Fruit fly (Drosophila melanogaster) whole organism, embryonic: ENCODE data around the gene CG9117.

Source experiments
- ATbp ChIP-seq: fragments of 200-800 bp; sonication (Bioruptor generic); optimal IDR thresholded peaks from 2 replicates; lab custom pipeline; 2017; ENCODE audit warnings: missing biosample characterization, mild to moderate bottlenecking, missing genetic modification characterization, missing genetic modification reagents
- Antp ChIP-seq: fragments of 200-800 bp; sonication (Bioruptor generic); optimal IDR thresholded peaks from 3 replicates; lab custom pipeline; 2016; ENCODE audit warnings: missing biosample characterization, missing genetic modification characterization
- Awh ChIP-seq: fragments of 200-800 bp; sonication (Bioruptor generic); IDR thresholded peaks from 2 replicates; pipeline ENCODE4, ENCODE4 v1.3.6; 2022; ENCODE audit warnings: missing biosample characterization, missing genetic modification characterization
- CG10147 ChIP-seq: fragments of 200-800 bp; sonication (Bioruptor generic); optimal IDR thresholded peaks from 2 replicates; lab custom pipeline; 2019; ENCODE audit warnings: missing biosample characterization, mild to moderate bottlenecking, missing genetic modification characterization, moderate library complexity
- CG12391 ChIP-seq: fragments of 200-800 bp; sonication (Bioruptor generic); optimal IDR thresholded peaks from 3 replicates; lab custom pipeline; 2018; ENCODE audit warnings: missing biosample characterization, mild to moderate bottlenecking, missing genetic modification characterization, moderate library complexity
- CG14710 ChIP-seq: fragments of 200-800 bp; sonication (Bioruptor generic); optimal IDR thresholded peaks from 3 replicates; lab custom pipeline; 2019; ENCODE audit warnings: missing biosample characterization, mild to moderate bottlenecking, missing genetic modification characterization, moderate library complexity
- CG14860 ChIP-seq: fragments of 200-800 bp; sonication (Bioruptor generic); IDR thresholded peaks from 3 replicates; pipeline ENCODE4 v1.3.6; 2022; ENCODE audit warnings: missing biosample characterization, missing genetic modification characterization; ENCODE audit not compliant: partially characterized antibody
- CG15269 ChIP-seq: fragments of 200-800 bp; sonication (Bioruptor generic); optimal IDR thresholded peaks from 2 replicates; lab custom pipeline; 2018; ENCODE audit warnings: missing biosample characterization, mild to moderate bottlenecking, missing genetic modification characterization, moderate library complexity
- CG1529 ChIP-seq: fragments of 200-800 bp; sonication (Bioruptor generic); optimal IDR thresholded peaks from 3 replicates; lab custom pipeline; 2018; ENCODE audit warnings: missing biosample characterization, missing genetic modification characterization
- CG17385 ChIP-seq: fragments of 200-800 bp; sonication (Bioruptor generic); optimal IDR thresholded peaks from 3 replicates; lab custom pipeline; 2018; ENCODE audit warnings: missing biosample characterization, mild to moderate bottlenecking, missing genetic modification characterization
- CG17912 ChIP-seq: fragments of 200-800 bp; sonication (Bioruptor generic); optimal IDR thresholded peaks from 2 replicates; lab custom pipeline; 2018; ENCODE audit warnings: missing biosample characterization, mild to moderate bottlenecking, missing genetic modification characterization
- CG1792 ChIP-seq: fragments of 200-800 bp; sonication (Bioruptor generic); optimal IDR thresholded peaks from 2 replicates; lab custom pipeline; 2016; ENCODE audit warnings: missing biosample characterization, missing genetic modification characterization
- CG2116 ChIP-seq: fragments of 200-800 bp; sonication (Bioruptor generic); optimal IDR thresholded peaks from 3 replicates; lab custom pipeline; 2018; ENCODE audit warnings: missing biosample characterization, mild to moderate bottlenecking, missing genetic modification characterization
- CG2712 ChIP-seq: fragments of 200-800 bp; optimal IDR thresholded peaks from 3 replicates; lab custom pipeline; 2019; ENCODE audit warnings: missing biosample characterization, mild to moderate bottlenecking, missing genetic modification characterization, moderate library complexity
- CG31224 ChIP-seq: fragments of 200-800 bp; sonication (Bioruptor generic); IDR thresholded peaks from 2 replicates; pipeline ENCODE4 v1.3.6; 2022; ENCODE audit warnings: missing biosample characterization, missing genetic modification characterization
- CG31441 ChIP-seq: fragments of 200-800 bp; sonication (Bioruptor generic); IDR thresholded peaks from 2 replicates; pipeline ENCODE4 v1.3.6; 2022; ENCODE audit warnings: missing biosample characterization, missing genetic modification characterization
- CG3163 ChIP-seq: fragments of 200-800 bp; sonication (Bioruptor generic); optimal IDR thresholded peaks from 3 replicates; lab custom pipeline; 2016; ENCODE audit warnings: missing biosample characterization, missing genetic modification characterization
- CG4360 ChIP-seq: fragments of 200-800 bp; sonication (Bioruptor generic); IDR thresholded peaks from 2 replicates; pipeline ENCODE4 v1.3.6; 2022; ENCODE audit warnings: missing biosample characterization, missing genetic modification characterization
- CG4404 ChIP-seq: fragments of 200-800 bp; sonication (Bioruptor generic); IDR thresholded peaks from 2 replicates; pipeline ENCODE4 v1.3.6; 2022; ENCODE audit warnings: missing biosample characterization, missing genetic modification characterization
- CG6654 ChIP-seq: fragments of 200-800 bp; sonication (Bioruptor generic); optimal IDR thresholded peaks from 2 replicates; lab custom pipeline; 2017; ENCODE audit warnings: missing biosample characterization, mild to moderate bottlenecking, missing genetic modification characterization
- CG6689 ChIP-seq: fragments of 200-800 bp; sonication (Bioruptor generic); IDR thresholded peaks from 2 replicates; pipeline ENCODE4 v1.3.6; 2022; ENCODE audit warnings: missing biosample characterization, missing genetic modification characterization
- CG7556 ChIP-seq: fragments of 200-800 bp; sonication (Bioruptor generic); optimal IDR thresholded peaks from 2 replicates; lab custom pipeline; 2017; ENCODE audit warnings: missing biosample characterization, mild to moderate bottlenecking, missing genetic modification characterization
- Dek ChIP-seq: fragments of 200-800 bp; sonication (Bioruptor generic); optimal IDR thresholded peaks from 3 replicates; lab custom pipeline; 2019; ENCODE audit warnings: missing biosample characterization, mild to moderate bottlenecking, missing genetic modification characterization, moderate library complexity
- GATAe ChIP-seq: fragments of 200-800 bp; sonication (Bioruptor generic); conservative IDR thresholded peaks from 2 replicates; pipeline ENCODE4 v1.3.6; 2022; ENCODE audit warnings: missing biosample characterization, missing genetic modification characterization
- HLH4C ChIP-seq: fragments of 200-800 bp; sonication (Bioruptor generic); IDR thresholded peaks from 3 replicates; pipeline ENCODE4 v1.3.6; 2022; ENCODE audit warnings: missing biosample characterization, missing genetic modification characterization; ENCODE audit not compliant: partially characterized antibody
- HLH54F ChIP-seq: fragments of 200-800 bp; sonication (Bioruptor generic); optimal IDR thresholded peaks from 3 replicates; lab custom pipeline; 2016; ENCODE audit warnings: missing biosample characterization, missing genetic modification characterization
- Lhr ChIP-seq: fragments of 200-800 bp; sonication (Bioruptor generic); optimal IDR thresholded peaks from 3 replicates; lab custom pipeline; 2017; ENCODE audit warnings: mild to moderate bottlenecking, missing biosample characterization, missing genetic modification reagents, missing genetic modification characterization
- Nf-YC ChIP-seq: fragments of 200-800 bp; optimal IDR thresholded peaks from 3 replicates; lab custom pipeline; 2019; ENCODE audit warnings: missing biosample characterization, mild to moderate bottlenecking, missing genetic modification characterization, moderate library complexity
- PHDP ChIP-seq: fragments of 200-800 bp; sonication (Bioruptor generic); optimal IDR thresholded peaks from 3 replicates; lab custom pipeline; 2018; ENCODE audit warnings: missing biosample characterization, mild to moderate bottlenecking, missing genetic modification characterization, moderate library complexity
- Sox102F ChIP-seq: fragments of 200-800 bp; sonication (Bioruptor generic); optimal IDR thresholded peaks from 2 replicates; lab custom pipeline; 2018; ENCODE audit warnings: missing biosample characterization, mild to moderate bottlenecking, missing genetic modification characterization, moderate library complexity
- cas ChIP-seq: fragments of 200-800 bp; sonication (Bioruptor generic); IDR thresholded peaks from 2 replicates; pipeline ENCODE4 v1.3.6; 2022; ENCODE audit warnings: missing biosample characterization, missing genetic modification characterization
- chn ChIP-seq: fragments of 200-800 bp; sonication (Bioruptor generic); optimal IDR thresholded peaks from 2 replicates; lab custom pipeline; 2016; ENCODE audit warnings: missing biosample characterization, missing genetic modification characterization
- ci ChIP-seq: fragments of 200-800 bp; sonication (Bioruptor generic); IDR thresholded peaks from 3 replicates; pipeline ENCODE4 v1.3.6; 2022; ENCODE audit warnings: missing biosample characterization, missing genetic modification characterization
- dan ChIP-seq: fragments of 200-800 bp; sonication (Bioruptor generic); IDR thresholded peaks from 2 replicates; pipeline ENCODE4 v1.3.6; 2022; ENCODE audit warnings: missing biosample characterization, missing genetic modification characterization
- dati ChIP-seq: fragments of 200-800 bp; sonication (Bioruptor generic); IDR thresholded peaks from 2 replicates; pipeline ENCODE4 v1.3.6; 2022; ENCODE audit warnings: missing biosample characterization, missing genetic modification characterization
- fd64A ChIP-seq: fragments of 200-800 bp; sonication (Bioruptor generic); optimal IDR thresholded peaks from 3 replicates; lab custom pipeline; 2018; ENCODE audit warnings: missing biosample characterization, mild to moderate bottlenecking, missing genetic modification characterization
- hb ChIP-seq: fragments of 200-800 bp; sonication (Bioruptor generic); IDR thresholded peaks from 3 replicates; pipeline ENCODE4 v1.3.6; 2022; ENCODE audit warnings: missing biosample characterization, missing genetic modification characterization; ENCODE audit not compliant: partially characterized antibody
- hth ChIP-seq: fragments of >200 bp; optimal IDR thresholded peaks from 2 replicates; lab custom pipeline; 2017; ENCODE audit warnings: inconsistent platforms
- jumu ChIP-seq: fragments of 200-800 bp; sonication (Bioruptor generic); optimal IDR thresholded peaks from 3 replicates; lab custom pipeline; 2016; ENCODE audit warnings: missing biosample characterization, missing genetic modification characterization
- lilli ChIP-seq: fragments of 200-800 bp; sonication (Bioruptor generic); optimal IDR thresholded peaks from 3 replicates; lab custom pipeline; 2016; ENCODE audit warnings: missing biosample characterization, missing genetic modification characterization
- pan ChIP-seq, 4 experiments: fragments of >200 bp in 3 of 4; fragments of 200-800 bp in 1 of 4; sonication (Bioruptor generic) in 1 of 4; optimal IDR thresholded peaks in 3 of 4; IDR thresholded peaks in 1 of 4; 2 replicates each; pipeline versions ENCODE4 v1.3.6 to Lab custom; 2017 to 2022; ENCODE audit warnings: missing biosample characterization in 2 of 4, missing genetic modification characterization in 2 of 4, mixed read lengths in 1 of 4
- peb ChIP-seq: fragments of 200-800 bp; sonication (Bioruptor generic); IDR thresholded peaks from 2 replicates; pipeline ENCODE4 v1.3.6; 2022; ENCODE audit warnings: missing biosample characterization, missing genetic modification characterization
- prd ChIP-seq, 3 experiments: fragments of >200 bp in 2 of 3; fragments of 200-800 bp in 1 of 3; sonication (Bioruptor generic) in 1 of 3; optimal IDR thresholded peaks in 2 of 3; IDR thresholded peaks in 1 of 3; 2 replicates in 2 of 3; 3 replicates in 1 of 3; pipeline versions ENCODE4 v1.3.6 to Lab custom; 2017 to 2022; ENCODE audit warnings: missing biosample characterization in 1 of 3, missing genetic modification characterization in 1 of 3
- sens-2 ChIP-seq: fragments of 200-800 bp; sonication (Bioruptor generic); IDR thresholded peaks from 2 replicates; pipeline ENCODE4 v1.3.6; 2022; ENCODE audit warnings: missing biosample characterization, missing genetic modification characterization
- tll ChIP-seq, 2 experiments: fragments of 200-800 bp in 1 of 2; fragments of >200 bp in 1 of 2; sonication (Bioruptor generic) in 1 of 2; optimal IDR thresholded peaks; 2 replicates each; lab custom pipeline; 2017 to 2019; ENCODE audit warnings: missing biosample characterization in 2 of 2, missing genetic modification characterization in 2 of 2, mild to moderate bottlenecking in 1 of 2, moderate library complexity in 1 of 2
- trh ChIP-seq: fragments of 200-800 bp; sonication (Bioruptor generic); optimal IDR thresholded peaks from 2 replicates; lab custom pipeline; 2016; ENCODE audit warnings: missing biosample characterization, missing genetic modification characterization
- wek ChIP-seq: fragments of 200-800 bp; sonication (Bioruptor generic); optimal IDR thresholded peaks from 3 replicates; lab custom pipeline; 2018; ENCODE audit warnings: missing biosample characterization, mild to moderate bottlenecking, missing genetic modification characterization, moderate library complexity
- z ChIP-seq: fragments of 200-800 bp; sonication (Bioruptor generic); IDR thresholded peaks from 3 replicates; pipeline ENCODE4 v1.3.6; 2022; ENCODE audit warnings: missing biosample characterization, missing genetic modification characterization

The CG9117 gene

dm6 chr2L:6062382-6063082 is 24.8 kb upstream of the CG9117 start, which contains the start of the genes ND-51 and CG13994 (continued):
- no peak for TF ChIP-seq HLH4C (GFP tag; lab: Robert Waterston, UW)
- peak; percentile 63 for TF ChIP-seq peb (GFP tag; lab: Robert Waterston, UW)
- TF ChIP-seq dan (GFP tag; lab: Robert Waterston, UW), result no peak; the same call in 1 of the 2 replicates
- peak; percentile 77 for TF ChIP-seq Nf-YC (tag; lab: Kevin White, UChicago)
- TF ChIP-seq chn (GFP tag; lab: Kevin White, UChicago), result peak; percentile 63
- TF ChIP-seq prd (optimal IDR thresholded peaks at IDR 0.05; lab: Kevin White, UChicago), result no peak
- TF ChIP-seq prd (GFP tag; IDR thresholded peaks at IDR 0.05; lab: Robert Waterston, UW), result peak; percentile 86
- TF ChIP-seq tll (GFP tag; optimal IDR thresholded peaks at IDR 0.05; lab: Kevin White, UChicago), result peak; percentile 77 to 91
- TF ChIP-seq dati (GFP tag; lab: Robert Waterston, UW), result 0 out of 2 replicates have a peak, but pooled peaks have one; percentile 42
- TF ChIP-seq HLH54F, result peak; percentile 84
- TF ChIP-seq CG14860 (GFP tag; lab: Robert Waterston, UW), result no peak
- TF ChIP-seq CG7556 (GFP tag; lab: Kevin White, UChicago), result peak; percentile 61
- TF ChIP-seq hth, result no peak
- TF ChIP-seq CG2116, result peak; percentile 73
- peak; percentile 48 for TF ChIP-seq CG1529 (GFP tag; lab: Kevin White, UChicago)
- TF ChIP-seq CG31441 (GFP tag; lab: Robert Waterston, UW), result no peak
- no peak for TF ChIP-seq ATbp
- TF ChIP-seq cas (GFP tag; lab: Robert Waterston, UW), result peak; percentile 80
- no peak for TF ChIP-seq z (GFP tag; lab: Robert Waterston, UW)
- TF ChIP-seq CG3163, result peak; percentile 68
- peak; percentile 95 for TF ChIP-seq wek (GFP tag; lab: Kevin White, UChicago)
- TF ChIP-seq CG15269 (tag; lab: Kevin White, UChicago), result peak; percentile 83
- 0 out of 2 replicates have a peak, but pooled peaks have one; percentile 14 for TF ChIP-seq GATAe (GFP tag; lab: Robert Waterston, UW)
- peak; percentile 54 for TF ChIP-seq trh (GFP tag; lab: Kevin White, UChicago)
- TF ChIP-seq jumu (GFP tag; lab: Kevin White, UChicago), result peak; percentile 86
- TF ChIP-seq fd64A (GFP tag; lab: Kevin White, UChicago), result no peak
- TF ChIP-seq CG17385 (GFP tag; lab: Kevin White, UChicago), result peak; percentile 60
- peak; percentile 89 for TF ChIP-seq Antp (GFP tag; lab: Kevin White, UChicago)
- peak; percentile 3 for TF ChIP-seq CG6654
- peak; percentile 86 for TF ChIP-seq ci (GFP tag; lab: Robert Waterston, UW)
- peak; percentile 61; the same call in 1 of the 2 replicates for TF ChIP-seq CG4404
- peak; percentile 73 for TF ChIP-seq PHDP (tag; lab: Kevin White, UChicago)
- peak; percentile 83 for TF ChIP-seq Sox102F (GFP tag; lab: Kevin White, UChicago)
- peak; percentile 93 for TF ChIP-seq lilli (GFP tag; lab: Kevin White, UChicago)
- no peak for TF ChIP-seq pan (optimal IDR thresholded peaks at IDR 0.05; lab: Kevin White, UChicago)
- TF ChIP-seq pan (GFP tag; optimal IDR thresholded peaks at IDR 0.05 in 1 of 2, IDR thresholded peaks at IDR 0.05 in 1 of 2), result peak in 1 of 2 experiments; percentile 85
- TF ChIP-seq sens-2 (GFP tag; lab: Robert Waterston, UW), result peak; percentile 65
- peak; percentile 71 for TF ChIP-seq Dek (tag; lab: Kevin White, UChicago)
- peak; percentile 57 for TF ChIP-seq CG31224 (GFP tag; lab: Robert Waterston, UW)
- peak; percentile 78 for TF ChIP-seq CG1792
- TF ChIP-seq Awh, result peak; percentile 69
- no peak for TF ChIP-seq hb (GFP tag; lab: Robert Waterston, UW)
- TF ChIP-seq CG6689 (GFP tag; lab: Robert Waterston, UW), result peak; percentile 80
- TF ChIP-seq CG2712, result peak; percentile 89
- 0 out of 2 replicates have a peak, but pooled peaks have one; percentile 45 for TF ChIP-seq CG4360 (GFP tag; lab: Robert Waterston, UW)
- peak; percentile 77 for TF ChIP-seq CG10147 (GFP tag; lab: Kevin White, UChicago)
- TF ChIP-seq Lhr (GFP tag; lab: Kevin White, UChicago), result peak; percentile 57
- TF ChIP-seq CG14710 (tag; lab: Kevin White, UChicago), result peak; percentile 91
- TF ChIP-seq CG12391, result peak; percentile 83
- TF ChIP-seq CG17912 (GFP tag; lab: Kevin White, UChicago), result peak; percentile 75
